Worm (Caenorhabditis elegans) whole organism, L4 larva: ENCODE results near the gene glrx-21.

Experiments
- F10B5.3 ChIP-seq: sonication (generic microtip); optimal IDR thresholded peaks from 2 replicates; lab custom pipeline; 2016; ENCODE audit warnings: mild to moderate bottlenecking, missing genetic modification characterization, missing compliant biosample characterization
- F44E2.7 ChIP-seq: fragments of 200-800 bp; sonication (Bioruptor generic); IDR thresholded peaks from 2 replicates; pipeline ENCODE4 v2.1.2; 2022; ENCODE audit warnings: missing genetic modification characterization, missing compliant biosample characterization
- R02D3.7 ChIP-seq: fragments of 150-350 bp; sonication (generic microtip); optimal IDR thresholded peaks from 3 replicates; lab custom pipeline; 2014; ENCODE audit warnings: missing biosample characterization, missing genetic modification characterization
- T20F7.1 ChIP-seq: fragments of 200-800 bp; sonication (Bioruptor generic); optimal IDR thresholded peaks from 2 replicates; lab custom pipeline; 2018; ENCODE audit warnings: mild to moderate bottlenecking, missing genetic modification characterization, missing compliant biosample characterization
- Y5F2A.4 ChIP-seq: fragments of 200-800 bp; sonication (Bioruptor generic); optimal IDR thresholded peaks from 2 replicates; lab custom pipeline; 2018; ENCODE audit warnings: mild to moderate bottlenecking, missing genetic modification characterization, missing compliant biosample characterization
- Y75B8A.6 ChIP-seq: fragments of 200-800 bp; sonication (Bioruptor generic); IDR thresholded peaks from 2 replicates; pipeline ENCODE4 v1.3.6; 2022; ENCODE audit warnings: missing genetic modification reagents, missing genetic modification characterization, missing compliant biosample characterization
- ZK337.2 ChIP-seq: fragments of 200-800 bp; sonication (Bioruptor generic); IDR thresholded peaks from 2 replicates; pipeline ENCODE4 v1.3.6; 2022; ENCODE audit warnings: missing genetic modification reagents, missing genetic modification characterization, missing compliant biosample characterization
- aha-1 ChIP-seq: fragments of 150-350 bp; peaks from one replicate; lab custom pipeline; 2014; ENCODE audit warnings: missing biosample characterization, missing genetic modification characterization
- aly-2 ChIP-seq: sonication (generic microtip); optimal IDR thresholded peaks from 2 replicates; lab custom pipeline; 2018; ENCODE audit warnings: missing biosample characterization, missing genetic modification characterization
- ama-1 ChIP-seq: fragments of 150-350 bp; optimal IDR thresholded peaks from 2 replicates; lab custom pipeline; 2014; ENCODE audit warnings: inconsistent platforms, mixed read lengths
- ceh-32 ChIP-seq: sonication (generic microtip); optimal IDR thresholded peaks from 2 replicates; lab custom pipeline; 2016; ENCODE audit warnings: mild to moderate bottlenecking, missing genetic modification characterization, missing compliant biosample characterization; ENCODE audit not compliant: poor library complexity
- ceh-62 ChIP-seq: sonication (generic microtip); optimal IDR thresholded peaks from 2 replicates; lab custom pipeline; 2017; ENCODE audit warnings: missing biosample characterization, missing genetic modification characterization
- ceh-82 ChIP-seq: sonication (generic microtip); optimal IDR thresholded peaks from 2 replicates; lab custom pipeline; 2017; ENCODE audit warnings: missing biosample characterization, missing genetic modification characterization
- cey-2 ChIP-seq: sonication (generic microtip); optimal IDR thresholded peaks from 3 replicates; lab custom pipeline; 2017; ENCODE audit warnings: missing genetic modification characterization, mild to moderate bottlenecking, missing compliant biosample characterization, antibody characterized with exemption, borderline replicate concordance; ENCODE audit not compliant: insufficient read depth
- ctbp-1 ChIP-seq: fragments of 200-800 bp; sonication (Bioruptor generic); IDR thresholded peaks from 2 replicates; pipeline ENCODE4 v1.3.6; 2022; ENCODE audit warnings: missing genetic modification reagents, missing genetic modification characterization, missing compliant biosample characterization
- daf-12 ChIP-seq: fragments of 150-350 bp; optimal IDR thresholded peaks from 2 replicates; lab custom pipeline; 2014; ENCODE audit warnings: missing biosample characterization, missing genetic modification reagents, missing genetic modification characterization
- daf-16 ChIP-seq, 3 experiments: sonication (generic microtip); optimal IDR thresholded peaks; 2 replicates each; lab custom pipeline; 2016 to 2017; ENCODE audit warnings: missing genetic modification characterization in 3 of 3, missing genetic modification reagents in 3 of 3, mild to moderate bottlenecking in 2 of 3, missing compliant biosample characterization in 2 of 3, missing biosample characterization in 1 of 3, moderate library complexity in 1 of 3
- daf-8 ChIP-seq: fragments of 200-800 bp; sonication (Bioruptor generic); IDR thresholded peaks from 2 replicates; pipeline ENCODE4 v1.3.6; 2022; ENCODE audit warnings: missing genetic modification characterization, missing compliant biosample characterization
- dmd-6 ChIP-seq: fragments of 200-800 bp; sonication (Bioruptor generic); IDR thresholded peaks from 2 replicates; pipeline ENCODE4 v1.3.6; 2022; ENCODE audit warnings: missing genetic modification reagents, missing genetic modification characterization, missing compliant biosample characterization
- dmd-9 ChIP-seq: fragments of 200-800 bp; sonication (Bioruptor generic); IDR thresholded peaks from 2 replicates; pipeline ENCODE4 v1.3.6; 2022; ENCODE audit warnings: missing genetic modification reagents, missing genetic modification characterization, missing compliant biosample characterization
- duxl-1 ChIP-seq: sonication (generic microtip); optimal IDR thresholded peaks from 2 replicates; lab custom pipeline; 2016; ENCODE audit warnings: mild to moderate bottlenecking, missing genetic modification characterization, moderate library complexity, missing compliant biosample characterization; ENCODE audit not compliant: poor library complexity
- fkh-10 ChIP-seq: fragments of 150-350 bp; optimal IDR thresholded peaks from 2 replicates; lab custom pipeline; 2014; ENCODE audit warnings: missing biosample characterization, missing genetic modification reagents, missing genetic modification characterization
- hlh-11 ChIP-seq: fragments of 200-800 bp; sonication (Bioruptor generic); optimal IDR thresholded peaks from 2 replicates; lab custom pipeline; 2018; ENCODE audit warnings: mild to moderate bottlenecking, missing genetic modification characterization, missing compliant biosample characterization
- hlh-30 ChIP-seq: sonication (generic microtip); optimal IDR thresholded peaks from 2 replicates; lab custom pipeline; 2017; ENCODE audit warnings: antibody characterized with exemption, mild to moderate bottlenecking, missing genetic modification characterization, missing compliant biosample characterization; ENCODE audit not compliant: insufficient read depth
- hmg-1.1 ChIP-seq: fragments of 200-800 bp; sonication (Bioruptor generic); IDR thresholded peaks from 2 replicates; pipeline ENCODE4 v1.3.6; 2022; ENCODE audit warnings: missing genetic modification reagents, missing genetic modification characterization, missing compliant biosample characterization
- lin-1 ChIP-seq: fragments of 200-800 bp; sonication (Bioruptor generic); IDR thresholded peaks from 2 replicates; pipeline ENCODE4 v1.3.6; 2022; ENCODE audit warnings: missing genetic modification reagents, missing genetic modification characterization, missing compliant biosample characterization
- lin-13 ChIP-seq: fragments of 150-350 bp; optimal IDR thresholded peaks from 2 replicates; lab custom pipeline; 2014; ENCODE audit warnings: missing biosample characterization, missing genetic modification reagents, missing genetic modification characterization
- lin-15B ChIP-seq: fragments of 150-350 bp; sonication (generic microtip); optimal IDR thresholded peaks from 3 replicates; lab custom pipeline; 2014; ENCODE audit warnings: missing biosample characterization, missing genetic modification characterization
- lin-39 ChIP-seq: fragments of 150-350 bp; optimal IDR thresholded peaks from 2 replicates; lab custom pipeline; 2014; ENCODE audit warnings: missing biosample characterization, missing genetic modification reagents, missing genetic modification characterization
- madf-5 ChIP-seq, 2 experiments: fragments of 200-800 bp; sonication (Bioruptor generic); IDR thresholded peaks; 2 replicates each; pipeline ENCODE4 v1.3.6; 2022; ENCODE audit warnings: missing compliant biosample characterization in 2 of 2, missing genetic modification characterization in 2 of 2
- mdl-1 ChIP-seq, 2 experiments: fragments of 150-350 bp in 1 of 2; sonication (generic microtip) in 1 of 2; optimal IDR thresholded peaks; 2 replicates each; lab custom pipeline; 2014 to 2017; ENCODE audit warnings: missing biosample characterization in 2 of 2, missing genetic modification characterization in 2 of 2
- mes-2 ChIP-seq: sonication (generic microtip); optimal IDR thresholded peaks from 2 replicates; lab custom pipeline; 2016; ENCODE audit warnings: missing genotype, mild to moderate bottlenecking, missing genetic modification characterization, missing compliant biosample characterization; ENCODE audit not compliant: poor library complexity, severe bottlenecking
- mxl-3 ChIP-seq: fragments of 200-800 bp; sonication (Bioruptor generic); optimal IDR thresholded peaks from 2 replicates; lab custom pipeline; 2018; ENCODE audit warnings: mild to moderate bottlenecking, missing genetic modification characterization, missing compliant biosample characterization
- nhr-102 ChIP-seq: sonication (generic microtip); optimal IDR thresholded peaks from 2 replicates; lab custom pipeline; 2016; ENCODE audit warnings: mild to moderate bottlenecking, missing genetic modification characterization, moderate library complexity, missing compliant biosample characterization
- nhr-25 ChIP-seq: sonication (generic microtip); optimal IDR thresholded peaks from 2 replicates; lab custom pipeline; 2017; ENCODE audit warnings: missing genetic modification characterization, mild to moderate bottlenecking, missing compliant biosample characterization, antibody characterized with exemption, moderate library complexity, borderline replicate concordance; ENCODE audit not compliant: insufficient read depth
- nhr-28 ChIP-seq: fragments of 150-350 bp; optimal IDR thresholded peaks from 2 replicates; lab custom pipeline; 2014; ENCODE audit warnings: missing biosample characterization, missing genetic modification characterization
- nhr-6 ChIP-seq: fragments of 150-350 bp; optimal IDR thresholded peaks from 2 replicates; lab custom pipeline; 2014; ENCODE audit warnings: missing biosample characterization, missing genetic modification characterization
- php-3 ChIP-seq: fragments of 200-800 bp; sonication (Bioruptor generic); IDR thresholded peaks from 2 replicates; pipeline ENCODE4 v1.3.6; 2022; ENCODE audit warnings: missing genetic modification reagents, missing genetic modification characterization, missing compliant biosample characterization
- pqm-1 ChIP-seq: sonication (generic microtip); optimal IDR thresholded peaks from 2 replicates; lab custom pipeline; 2017; ENCODE audit warnings: missing biosample characterization, missing genetic modification characterization
- rbr-2 ChIP-seq: sonication (generic microtip); optimal IDR thresholded peaks from 2 replicates; lab custom pipeline; 2016; ENCODE audit warnings: missing genotype, missing genetic modification characterization, missing compliant biosample characterization
- sdz-12 ChIP-seq: fragments of 200-800 bp; sonication (Bioruptor generic); optimal IDR thresholded peaks from 2 replicates; lab custom pipeline; 2018; ENCODE audit warnings: mild to moderate bottlenecking, missing genetic modification characterization, missing compliant biosample characterization
- set-16 ChIP-seq: fragments of 200-800 bp; sonication (Bioruptor generic); IDR thresholded peaks from 2 replicates; pipeline ENCODE4 v1.3.6; 2022; ENCODE audit warnings: missing genetic modification reagents, missing genetic modification characterization, missing compliant biosample characterization
- unc-62 ChIP-seq, 3 experiments: fragments of 150-350 bp in 1 of 3; sonication (generic microtip); optimal IDR thresholded peaks in 2 of 3; peaks in 1 of 3; 1 replicate in 1 of 3; 2 replicates in 2 of 3; lab custom pipeline; 2014 to 2017; ENCODE audit warnings: missing biosample characterization in 3 of 3, missing genetic modification characterization in 3 of 3, missing genetic modification reagents in 3 of 3, missing genotype in 1 of 3
- zfp-2 ChIP-seq: sonication (generic microtip); optimal IDR thresholded peaks from 2 replicates; lab custom pipeline; 2016; ENCODE audit warnings: mild to moderate bottlenecking, missing genetic modification characterization, missing compliant biosample characterization
- zip-11 ChIP-seq: fragments of 200-800 bp; sonication (Bioruptor generic); IDR thresholded peaks from 2 replicates; pipeline ENCODE4 v1.3.6; 2022; ENCODE audit warnings: missing genetic modification characterization, missing compliant biosample characterization

glrx-21 gene

ce11 chrIII:5334517-5335049, 11.3 kb downstream of the glrx-21 start:
- TF ChIP-seq mxl-3 (GFP tag; lab: Kevin White, UChicago) (peak; percentile 57), rbr-2 (no peak), pqm-1 (peak; percentile 41), nhr-28 (tag; lab: Kevin White, UChicago) (peak; percentile 31), hlh-30 (tag; lab: Kevin White, UChicago) (peak; percentile 40), hmg-1.1 (GFP tag; lab: Robert Waterston, UW) (no peak), ctbp-1 (GFP tag; lab: Robert Waterston, UW) (no peak), hlh-11 (peak; percentile 55), daf-16 (GFP tag; optimal IDR thresholded peaks at IDR 0.05; lab: Kevin White, UChicago) (no peak), daf-16 (tag; optimal IDR thresholded peaks at IDR 0.05; lab: Kevin White, UChicago) (peak; percentile 56), dmd-6 (peak; percentile 15; the same call in 1 of the 2 replicates), lin-39 (tag; lab: Kevin White, UChicago) (no peak), fkh-10 (GFP tag; lab: Kevin White, UChicago) (no peak), duxl-1 (tag; lab: Kevin White, UChicago) (no peak), unc-62 (GFP tag; optimal IDR thresholded peaks at IDR 0.05 in 1 of 2; lab: Kevin White, UChicago) (peak in 1 of 2 experiments; percentile 99), unc-62 (tag; optimal IDR thresholded peaks at IDR 0.05; lab: Kevin White, UChicago) (no peak)

ce11 chrIII:5329372-5329771, 16.5 kb downstream of the glrx-21 start:
- TF ChIP-seq madf-5 (GFP tag; IDR thresholded peaks at IDR 0.05; lab: Robert Waterston, UW) (no peak), rbr-2 (no peak), ama-1 (lab: Kevin White, UChicago) (no peak), hlh-11 (no peak), ceh-62 (tag; lab: Kevin White, UChicago) (no peak), aha-1 (tag; lab: Kevin White, UChicago) (peak; percentile 94)
- TF ChIP-seq, all 104 proteins: peak for 1

- TF ChIP-seq duxl-1 (tag; lab: Kevin White, UChicago) (no peak), zfp-2 (tag; lab: Kevin White, UChicago) (no peak), nhr-25 (no peak), daf-12 (tag; lab: Kevin White, UChicago) (no peak), hlh-30 (tag; lab: Kevin White, UChicago) (no peak), nhr-102 (tag; lab: Kevin White, UChicago) (no peak), madf-5 (GFP tag; IDR thresholded peaks at IDR 0.05; lab: Robert Waterston, UW) (no peak), php-3 (GFP tag; lab: Robert Waterston, UW) (no peak), set-16 (no peak), fkh-10 (GFP tag; lab: Kevin White, UChicago) (no peak), aly-2 (tag; lab: Kevin White, UChicago) (no peak), F10B5.3 (no peak), Y75B8A.6 (GFP tag; lab: Robert Waterston, UW) (no peak), ceh-32 (no peak), mdl-1 (tag; optimal IDR thresholded peaks at IDR 0.05; lab: Kevin White, UChicago) (no peak), R02D3.7 (tag; lab: Kevin White, UChicago) (no peak), cey-2 (tag; lab: Kevin White, UChicago) (no peak), nhr-6 (tag; lab: Kevin White, UChicago) (no peak)
Observed at ce11 chrIII:5326323-5326722, 19.6 kb downstream of the glrx-21 start, which contains the start of gene sorf-2. Gene sorf-2, plus strand, starts transcription at chrIII:5326623.

ce11 chrIII:5321661-5322060, 24.3 kb downstream of the glrx-21 start, which contains the start of gene F52C9.3:
Gene F52C9.3, plus strand, starts transcription at chrIII:5321885.
- TF ChIP-seq Y5F2A.4 (GFP tag; lab: Kevin White, UChicago) = no peak
- TF ChIP-seq lin-13 = no peak
- TF ChIP-seq mes-2 (tag; lab: Kevin White, UChicago) = peak; percentile 1
- TF ChIP-seq lin-15B (tag; lab: Kevin White, UChicago) = no peak
- no peak for TF ChIP-seq ceh-82 (tag; lab: Kevin White, UChicago)
- no peak for TF ChIP-seq dmd-9 (GFP tag; lab: Robert Waterston, UW)
- no peak for TF ChIP-seq hlh-11
- TF ChIP-seq ZK337.2 (GFP tag; lab: Robert Waterston, UW) = no peak
- no peak for TF ChIP-seq F44E2.7 (GFP tag; lab: Robert Waterston, UW)
- no peak for TF ChIP-seq php-3 (GFP tag; lab: Robert Waterston, UW)
- no peak for TF ChIP-seq lin-1 (GFP tag; lab: Robert Waterston, UW)
- no peak for TF ChIP-seq daf-8
- TF ChIP-seq sdz-12 = no peak
- TF ChIP-seq aha-1 (tag; lab: Kevin White, UChicago) = peak; percentile 80
- TF ChIP-seq zip-11 (GFP tag; lab: Robert Waterston, UW) = no peak
- TF ChIP-seq T20F7.1 = no peak
